Worm (Caenorhabditis elegans) whole organism, L3 larva: ENCODE measurements around the gene clec-251.

Experiments
- elt-3 ChIP-seq, 3 experiments: fragments of 150-350 bp in 1 of 3; sonication (generic microtip) in 2 of 3; optimal IDR thresholded peaks; 2 replicates in 2 of 3; 4 replicates in 1 of 3; lab custom pipeline; 2014 to 2017; ENCODE audit warnings: missing biosample characterization in 3 of 3, missing genetic modification characterization in 3 of 3
- skn-1 ChIP-seq: fragments of 150-350 bp; optimal IDR thresholded peaks from 2 replicates; lab custom pipeline; 2014; ENCODE audit warnings: missing biosample characterization, missing genetic modification characterization
- ztf-11 ChIP-seq: fragments of 150-350 bp; optimal IDR thresholded peaks from 2 replicates; lab custom pipeline; 2014; ENCODE audit warnings: missing biosample characterization, missing genetic modification characterization
- ztf-4 ChIP-seq: fragments of 150-350 bp; optimal IDR thresholded peaks from 2 replicates; lab custom pipeline; 2014; ENCODE audit warnings: missing biosample characterization, missing genetic modification characterization

DNA sequence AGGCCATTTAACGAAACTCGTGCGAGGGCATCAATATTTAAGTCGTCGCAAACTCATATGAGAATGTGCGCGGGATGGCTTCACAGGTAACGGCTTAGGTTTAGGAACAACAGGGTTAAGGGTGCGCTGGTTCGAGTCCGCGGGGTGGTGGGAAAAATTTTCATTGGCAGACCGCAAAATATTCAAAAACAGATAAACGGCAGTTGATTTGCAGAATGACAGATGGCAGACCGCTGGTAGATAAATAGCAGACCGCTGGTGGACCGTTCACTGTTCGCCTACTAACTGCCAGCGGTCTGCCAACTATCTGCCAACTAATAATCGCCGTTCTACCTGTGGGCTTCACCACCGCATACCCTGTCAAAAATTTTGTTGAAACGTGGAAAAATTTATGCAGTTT, 34.7 kb downstream of the clec-251 start:
- no peak for TF ChIP-seq ztf-4
- no peak for TF ChIP-seq ztf-11 (tag; lab: Kevin White, UChicago)
- no peak for TF ChIP-seq elt-3 (tag; optimal IDR thresholded peaks at IDR 0.05; lab: Kevin White, UChicago)
- no peak for TF ChIP-seq skn-1 (tag; lab: Kevin White, UChicago)
